Worm (Caenorhabditis elegans) whole organism, L2 larva: ENCODE data around the gene cutl-9.

ENCODE experiments used
- ama-1 ChIP-seq: fragments of 150-350 bp; optimal IDR thresholded peaks from 2 replicates; lab custom pipeline; 2018; ENCODE audit warnings: inconsistent platforms
- lin-11 ChIP-seq: fragments of 150-350 bp; sonication (generic microtip); optimal IDR thresholded peaks from 2 replicates; lab custom pipeline; 2014; ENCODE audit warnings: missing biosample characterization, missing genetic modification characterization, inconsistent platforms, mixed read lengths
- lin-39 ChIP-seq: fragments of 150-350 bp; optimal IDR thresholded peaks from 2 replicates; lab custom pipeline; 2014; ENCODE audit warnings: missing biosample characterization, missing genetic modification reagents, missing genetic modification characterization
- lsy-2 ChIP-seq, 2 experiments: fragments of 150-350 bp in 1 of 2; sonication (generic microtip) in 1 of 2; optimal IDR thresholded peaks; 2 replicates each; lab custom pipeline; 2014 to 2017; ENCODE audit warnings: missing biosample characterization in 2 of 2, missing genetic modification characterization in 2 of 2
- nhr-10 ChIP-seq: sonication (generic microtip); optimal IDR thresholded peaks from 2 replicates; lab custom pipeline; 2017; ENCODE audit warnings: missing biosample characterization, missing genetic modification characterization
- nhr-11 ChIP-seq: fragments of 150-350 bp; optimal IDR thresholded peaks from 2 replicates; lab custom pipeline; 2014; ENCODE audit warnings: missing biosample characterization, missing genetic modification characterization
- nhr-23 ChIP-seq: fragments of 150-350 bp; optimal IDR thresholded peaks from 2 replicates; lab custom pipeline; 2014; ENCODE audit warnings: missing biosample characterization, missing genetic modification reagents, missing genetic modification characterization
- nhr-237 ChIP-seq: fragments of 150-350 bp; optimal IDR thresholded peaks from 2 replicates; lab custom pipeline; 2014; ENCODE audit warnings: missing biosample characterization, missing genetic modification characterization
- nhr-77 ChIP-seq: fragments of 150-350 bp; optimal IDR thresholded peaks from 2 replicates; lab custom pipeline; 2014; ENCODE audit warnings: missing biosample characterization, missing genetic modification characterization
- unc-62 ChIP-seq: fragments of 150-350 bp; optimal IDR thresholded peaks from 2 replicates; lab custom pipeline; 2014; ENCODE audit warnings: missing biosample characterization, missing genetic modification reagents, missing genetic modification characterization
- ztf-11 ChIP-seq: sonication (generic microtip); optimal IDR thresholded peaks from 2 replicates; lab custom pipeline; 2017; ENCODE audit warnings: missing biosample characterization, missing genetic modification characterization

DNA sequence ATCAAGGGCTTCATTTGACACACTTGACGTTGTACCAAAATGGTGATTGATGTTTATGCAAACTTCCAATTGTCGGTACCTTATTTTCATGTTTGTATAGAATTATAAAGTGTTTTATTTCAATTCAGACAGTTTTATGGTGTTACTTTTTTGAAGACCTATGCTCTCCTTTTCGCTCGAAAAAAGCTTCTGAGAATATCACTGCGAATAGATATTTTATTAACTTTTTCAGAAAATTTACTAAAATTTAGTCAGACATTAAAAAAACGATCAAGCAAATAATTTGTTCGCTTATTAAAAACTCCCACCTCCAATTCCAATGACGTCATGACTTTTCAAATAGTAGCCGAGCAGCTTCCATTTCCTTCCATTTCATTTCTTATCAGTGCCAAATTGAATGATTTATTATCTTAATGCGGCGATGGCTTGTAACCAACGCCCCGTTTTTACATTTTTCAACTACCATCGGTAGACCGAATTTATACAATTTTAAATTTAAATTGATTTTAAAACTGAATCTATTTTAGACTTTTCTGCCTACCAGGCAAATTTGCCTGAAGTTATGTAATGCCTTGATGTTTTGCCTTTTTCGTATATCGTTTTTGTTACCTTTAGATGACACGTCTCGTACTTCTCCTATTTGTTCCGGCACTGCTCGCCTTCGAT lies 25.0 kb downstream of the cutl-9 start, which contains the start of gene M28.10:
- TF ChIP-seq lin-11 (tag; lab: Kevin White, UChicago) (no peak), nhr-23 (tag; lab: Kevin White, UChicago) (no peak), nhr-10 (tag; lab: Kevin White, UChicago) (no peak), ama-1 (lab: Kevin White, UChicago) (no peak), nhr-11 (no peak), ztf-11 (no peak), unc-62 (GFP tag; lab: Kevin White, UChicago) (no peak), lin-39 (no peak), nhr-77 (tag; lab: Kevin White, UChicago) (no peak), lsy-2 (tag; optimal IDR thresholded peaks at IDR 0.05; lab: Kevin White, UChicago) (no peak), nhr-237 (tag; lab: Kevin White, UChicago) (no peak)
